Fruit fly (Drosophila melanogaster) whole organism, prepupa: ENCODE measurements around the gene ctp.

ENCODE experiments used
- Blimp-1 ChIP-seq: fragments of 200-800 bp; sonication (Bioruptor generic); optimal IDR thresholded peaks from 3 replicates; lab custom pipeline; 2017; ENCODE audit warnings: missing biosample characterization, missing genetic modification characterization, mild to moderate bottlenecking, moderate library complexity, missing genetic modification reagents
- CG10631 ChIP-seq: fragments of 200-800 bp; sonication (Bioruptor generic); optimal IDR thresholded peaks from 2 replicates; lab custom pipeline; 2016; ENCODE audit warnings: missing biosample characterization, missing genetic modification characterization
- CG11294 ChIP-seq: fragments of 200-800 bp; sonication (Bioruptor generic); IDR thresholded peaks from 2 replicates; pipeline ENCODE4 v1.3.6; 2022; ENCODE audit warnings: missing biosample characterization, missing genetic modification characterization
- CG11762 ChIP-seq: fragments of 200-800 bp; sonication (Bioruptor generic); optimal IDR thresholded peaks from 3 replicates; lab custom pipeline; 2016; ENCODE audit warnings: missing biosample characterization, missing genetic modification characterization; ENCODE audit not compliant: insufficient read depth
- CG11902 ChIP-seq: fragments of 200-800 bp; sonication (Bioruptor generic); optimal IDR thresholded peaks from 3 replicates; lab custom pipeline; 2016; ENCODE audit warnings: missing biosample characterization, missing genetic modification characterization
- CG1621 ChIP-seq: fragments of 200-800 bp; sonication (Bioruptor generic); optimal IDR thresholded peaks from 3 replicates; lab custom pipeline; 2018; ENCODE audit warnings: missing biosample characterization, mild to moderate bottlenecking, missing genetic modification characterization
- CG16779 ChIP-seq: fragments of 200-800 bp; sonication (Bioruptor generic); optimal IDR thresholded peaks from 3 replicates; lab custom pipeline; 2017; ENCODE audit warnings: missing biosample characterization, mild to moderate bottlenecking, missing genetic modification characterization
- CG3032 ChIP-seq: fragments of 200-800 bp; optimal IDR thresholded peaks from 2 replicates; lab custom pipeline; 2019; ENCODE audit warnings: missing biosample characterization, mild to moderate bottlenecking, missing genetic modification characterization, moderate library complexity
- CG31627 ChIP-seq: fragments of 200-800 bp; sonication (Bioruptor generic); optimal IDR thresholded peaks from 3 replicates; lab custom pipeline; 2016; ENCODE audit warnings: missing biosample characterization, missing genetic modification characterization
- CG32006 ChIP-seq: fragments of 200-800 bp; sonication (Bioruptor generic); optimal IDR thresholded peaks from 3 replicates; lab custom pipeline; 2017; ENCODE audit warnings: missing biosample characterization, mild to moderate bottlenecking, missing genetic modification characterization
- CG34406 ChIP-seq: fragments of 200-800 bp; sonication (Bioruptor generic); optimal IDR thresholded peaks from 3 replicates; lab custom pipeline; 2016; ENCODE audit warnings: missing biosample characterization, missing genetic modification characterization
- CG4318 ChIP-seq: fragments of 200-800 bp; sonication (Bioruptor generic); optimal IDR thresholded peaks from 3 replicates; lab custom pipeline; 2017; ENCODE audit warnings: missing biosample characterization, mild to moderate bottlenecking, missing genetic modification characterization
- CG6163 ChIP-seq: fragments of 200-800 bp; sonication (Bioruptor generic); IDR thresholded peaks from 3 replicates; pipeline ENCODE4 v1.3.6; 2022; ENCODE audit warnings: missing biosample characterization, missing genetic modification characterization
- CG6808 ChIP-seq: fragments of 200-800 bp; sonication (Bioruptor generic); optimal IDR thresholded peaks from 3 replicates; lab custom pipeline; 2017; ENCODE audit warnings: missing biosample characterization, missing genetic modification characterization, mild to moderate bottlenecking, moderate library complexity, missing genetic modification reagents
- CG6854 ChIP-seq: fragments of 200-800 bp; sonication (Bioruptor generic); optimal IDR thresholded peaks from 2 replicates; lab custom pipeline; 2017; ENCODE audit warnings: missing biosample characterization, mild to moderate bottlenecking, missing genetic modification characterization
- CG7368 ChIP-seq: fragments of 200-800 bp; sonication (Bioruptor generic); optimal IDR thresholded peaks from 3 replicates; lab custom pipeline; 2016; ENCODE audit warnings: missing biosample characterization, missing genetic modification characterization
- CG8319 ChIP-seq: fragments of 200-800 bp; sonication (Bioruptor generic); optimal IDR thresholded peaks from 3 replicates; lab custom pipeline; 2016; ENCODE audit warnings: missing biosample characterization, missing genetic modification characterization
- CG8632 ChIP-seq: fragments of 200-800 bp; sonication (Bioruptor generic); optimal IDR thresholded peaks from 3 replicates; lab custom pipeline; 2016; ENCODE audit warnings: missing biosample characterization, missing genetic modification characterization
- CG9139 ChIP-seq: fragments of 200-800 bp; sonication (Bioruptor generic); optimal IDR thresholded peaks from 3 replicates; lab custom pipeline; 2017; ENCODE audit warnings: missing biosample characterization, mild to moderate bottlenecking, missing genetic modification characterization
- Eip75B ChIP-seq: fragments of 200-800 bp; sonication (Bioruptor generic); optimal IDR thresholded peaks from 3 replicates; lab custom pipeline; 2016; ENCODE audit warnings: missing biosample characterization, missing genetic modification characterization
- Eip93F ChIP-seq: fragments of 200-800 bp; sonication (Bioruptor generic); optimal IDR thresholded peaks from 2 replicates; lab custom pipeline; 2016; ENCODE audit warnings: missing biosample characterization, mild to moderate bottlenecking, missing genetic modification characterization
- Ets21C ChIP-seq: fragments of 200-800 bp; sonication (Bioruptor generic); optimal IDR thresholded peaks from 3 replicates; lab custom pipeline; 2016; ENCODE audit warnings: missing biosample characterization, missing genetic modification characterization
- Gug ChIP-seq: fragments of 200-800 bp; sonication (Bioruptor generic); IDR thresholded peaks from 2 replicates; pipeline ENCODE4 v1.3.6; 2022; ENCODE audit warnings: missing biosample characterization, missing genetic modification characterization
- Hr38 ChIP-seq: sonication (Bioruptor generic); optimal IDR thresholded peaks from 2 replicates; lab custom pipeline; 2016; ENCODE audit warnings: missing biosample characterization, missing genetic modification characterization
- Hr4 ChIP-seq: fragments of 200-800 bp; sonication (Bioruptor generic); optimal IDR thresholded peaks from 3 replicates; lab custom pipeline; 2016; ENCODE audit warnings: missing biosample characterization, missing genetic modification characterization
- OdsH ChIP-seq: fragments of 200-800 bp; sonication (Bioruptor generic); optimal IDR thresholded peaks from 3 replicates; lab custom pipeline; 2016; ENCODE audit warnings: missing biosample characterization, missing genetic modification characterization
- Smox ChIP-seq: fragments of 200-800 bp; sonication (Bioruptor generic); optimal IDR thresholded peaks from 3 replicates; lab custom pipeline; 2016; ENCODE audit warnings: missing biosample characterization, missing genetic modification characterization
- Sox102F ChIP-seq: fragments of 200-800 bp; sonication (Bioruptor generic); optimal IDR thresholded peaks from 2 replicates; lab custom pipeline; 2016; ENCODE audit warnings: missing biosample characterization, mild to moderate bottlenecking, missing genetic modification characterization
- Sox14 ChIP-seq: fragments of 200-800 bp; sonication (Bioruptor generic); optimal IDR thresholded peaks from 3 replicates; lab custom pipeline; 2016; ENCODE audit warnings: missing biosample characterization, missing genetic modification characterization
- Sox15 ChIP-seq: fragments of 200-800 bp; sonication (Bioruptor generic); optimal IDR thresholded peaks from 3 replicates; lab custom pipeline; 2016; ENCODE audit warnings: missing biosample characterization, missing genetic modification characterization
- acj6 ChIP-seq: fragments of 200-800 bp; sonication (Bioruptor generic); optimal IDR thresholded peaks from 3 replicates; lab custom pipeline; 2016; ENCODE audit warnings: missing biosample characterization, missing genetic modification characterization
- cyc ChIP-seq: fragments of 200-800 bp; sonication (Bioruptor generic); optimal IDR thresholded peaks from 3 replicates; lab custom pipeline; 2016; ENCODE audit warnings: missing biosample characterization, missing genetic modification characterization
- dsx ChIP-seq: fragments of 200-800 bp; optimal IDR thresholded peaks from 3 replicates; lab custom pipeline; 2019; ENCODE audit warnings: missing biosample characterization, mild to moderate bottlenecking, missing genetic modification characterization, moderate library complexity; ENCODE audit not compliant: poor library complexity, severe bottlenecking
- eg ChIP-seq: fragments of 200-800 bp; sonication (Bioruptor generic); IDR thresholded peaks from 3 replicates; pipeline ENCODE4 v1.3.6; 2022; ENCODE audit warnings: missing biosample characterization, missing genetic modification characterization
- esn ChIP-seq: fragments of 200-800 bp; sonication (Bioruptor generic); optimal IDR thresholded peaks from 2 replicates; lab custom pipeline; 2016; ENCODE audit warnings: missing biosample characterization, mild to moderate bottlenecking, missing genetic modification characterization, moderate library complexity
- fd59A ChIP-seq: fragments of 200-800 bp; sonication (Bioruptor generic); optimal IDR thresholded peaks from 2 replicates; lab custom pipeline; 2017; ENCODE audit warnings: missing biosample characterization, mild to moderate bottlenecking, missing genetic modification characterization, missing genetic modification reagents
- fd85E ChIP-seq: fragments of 200-800 bp; sonication (Bioruptor generic); optimal IDR thresholded peaks from 3 replicates; lab custom pipeline; 2016; ENCODE audit warnings: missing biosample characterization, missing genetic modification characterization
- fkh ChIP-seq: fragments of 200-800 bp; sonication (Bioruptor generic); optimal IDR thresholded peaks from 3 replicates; lab custom pipeline; 2017; ENCODE audit warnings: missing biosample characterization, mild to moderate bottlenecking, missing genetic modification characterization, moderate library complexity
- lz ChIP-seq: fragments of 200-800 bp; sonication (Bioruptor generic); optimal IDR thresholded peaks from 3 replicates; lab custom pipeline; 2016; ENCODE audit warnings: missing biosample characterization, missing genetic modification characterization
- pdm3 ChIP-seq: fragments of 200-800 bp; sonication (Bioruptor generic); optimal IDR thresholded peaks from 3 replicates; lab custom pipeline; 2016; ENCODE audit warnings: missing biosample characterization, missing genetic modification characterization
- spab ChIP-seq: fragments of 200-800 bp; sonication (Bioruptor generic); optimal IDR thresholded peaks from 2 replicates; lab custom pipeline; 2017; ENCODE audit warnings: missing biosample characterization, mild to moderate bottlenecking, missing genetic modification characterization, missing genetic modification reagents
- ss ChIP-seq, 2 experiments: fragments of 200-800 bp; sonication (Bioruptor generic); optimal IDR thresholded peaks; 2 replicates in 1 of 2; 3 replicates in 1 of 2; lab custom pipeline; 2017 to 2018; ENCODE audit warnings: mild to moderate bottlenecking in 2 of 2, missing biosample characterization in 2 of 2, missing genetic modification characterization in 2 of 2, moderate library complexity in 1 of 2
- svp ChIP-seq: fragments of 200-800 bp; sonication (Bioruptor generic); peaks from one replicate; lab custom pipeline; 2016; ENCODE audit warnings: missing biosample characterization, missing genetic modification characterization
- vri ChIP-seq: fragments of 200-800 bp; sonication (Bioruptor generic); optimal IDR thresholded peaks from 3 replicates; lab custom pipeline; 2016; ENCODE audit warnings: missing biosample characterization, mild to moderate bottlenecking, missing genetic modification characterization

Gene ctp

DNA sequence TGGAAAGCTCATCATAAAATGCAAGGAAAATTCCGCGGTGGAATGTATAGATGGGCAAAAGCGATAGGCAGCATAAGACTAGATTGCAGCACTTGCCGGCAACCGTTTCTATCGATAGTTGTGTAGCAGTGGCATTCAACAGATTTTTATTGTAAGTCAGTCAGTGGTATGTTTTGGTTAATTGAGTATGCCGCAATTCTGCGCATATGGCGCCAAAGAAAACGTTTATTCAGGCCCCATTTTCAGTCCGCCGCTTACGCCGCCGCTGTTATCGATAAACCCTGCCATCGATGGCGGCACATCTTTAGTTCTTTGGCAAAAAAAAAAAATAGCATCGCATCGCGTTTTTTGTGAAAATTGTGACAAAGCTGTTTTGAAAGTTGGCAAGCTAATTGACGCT lies 37.8 kb upstream of the ctp start, which contains the start of the genes Cbp80 and Torsin:
Cbp80 (plus strand) TSS at position 265 of the 400 bp plus-strand sequence.
Torsin (minus strand) TSS at position 282 of the 400 bp plus-strand sequence.
- TF ChIP-seq Hr38 (GFP tag; lab: Kevin White, UChicago) (no peak), CG31627 (GFP tag; lab: Kevin White, UChicago) (peak; percentile 22), esn (GFP tag; lab: Kevin White, UChicago) (peak; percentile 38), lz (GFP tag; lab: Kevin White, UChicago) (peak; percentile 29), CG8632 (GFP tag; lab: Kevin White, UChicago) (no peak), pdm3 (GFP tag; lab: Kevin White, UChicago) (no peak), CG3032 (tag; lab: Kevin White, UChicago) (peak; percentile 2), CG6808 (peak; percentile 52)

- TF ChIP-seq CG10631 (GFP tag; lab: Kevin White, UChicago): no peak
- no peak for TF ChIP-seq CG31627 (GFP tag; lab: Kevin White, UChicago)
- TF ChIP-seq Hr4: no peak
- TF ChIP-seq svp (GFP tag; lab: Kevin White, UChicago): no peak
- no peak for TF ChIP-seq CG9139 (GFP tag; lab: Kevin White, UChicago)
- no peak for TF ChIP-seq Sox15 (GFP tag; lab: Kevin White, UChicago)
- no peak for TF ChIP-seq fd59A (GFP tag; lab: Kevin White, UChicago)
- TF ChIP-seq dsx (GFP tag; lab: Kevin White, UChicago): no peak
- no peak for TF ChIP-seq CG7368
- TF ChIP-seq Ets21C (GFP tag; lab: Kevin White, UChicago): no peak
- no peak for TF ChIP-seq CG11762 (GFP tag; lab: Kevin White, UChicago)
- no peak for TF ChIP-seq CG8319 (GFP tag; lab: Kevin White, UChicago)
Observed at dm6 chrX:4654397-4654796, 33.2 kb upstream of the ctp start, which contains the start of gene CG15473. Gene CG15473, minus strand, starts transcription at chrX:4654497.

dm6 chrX:4657896-4658295 lies 29.7 kb upstream of the ctp start:
- TF ChIP-seq CG6163: no peak

- TF ChIP-seq fd59A (GFP tag; lab: Kevin White, UChicago): no peak
- TF ChIP-seq lz (GFP tag; lab: Kevin White, UChicago): peak; percentile 3
- TF ChIP-seq esn (GFP tag; lab: Kevin White, UChicago): peak; percentile 39
- TF ChIP-seq vri (GFP tag; lab: Kevin White, UChicago): no peak
- TF ChIP-seq CG11902 (GFP tag; lab: Kevin White, UChicago): no peak
- no peak for TF ChIP-seq Blimp-1 (GFP tag; lab: Kevin White, UChicago)
- TF ChIP-seq CG32006 (GFP tag; lab: Kevin White, UChicago): peak; percentile 42
- no peak for TF ChIP-seq acj6 (GFP tag; lab: Kevin White, UChicago)
- TF ChIP-seq spab (GFP tag; lab: Kevin White, UChicago): no peak
- TF ChIP-seq CG16779 (tag; lab: Kevin White, UChicago): no peak
- TF ChIP-seq CG4318: no peak
- TF ChIP-seq CG1621 (tag; lab: Kevin White, UChicago): no peak
- no peak for TF ChIP-seq Eip75B (GFP tag; lab: Kevin White, UChicago)
- TF ChIP-seq CG9139 (GFP tag; lab: Kevin White, UChicago): no peak
- no peak for TF ChIP-seq ss (GFP tag; optimal IDR thresholded peaks at IDR 0.05; lab: Kevin White, UChicago)
- no peak for TF ChIP-seq CG11294 (GFP tag; lab: Robert Waterston, UW)
- TF ChIP-seq pdm3 (GFP tag; lab: Kevin White, UChicago): no peak
- no peak for TF ChIP-seq Eip93F (GFP tag; lab: Kevin White, UChicago)
- TF ChIP-seq cyc: no peak
- no peak for TF ChIP-seq Ets21C (GFP tag; lab: Kevin White, UChicago)
- TF ChIP-seq CG6854 (GFP tag; lab: Kevin White, UChicago): no peak
- no peak for TF ChIP-seq Sox14
- TF ChIP-seq eg (GFP tag; lab: Robert Waterston, UW): no peak
- peak; percentile 40 for TF ChIP-seq CG34406 (GFP tag; lab: Kevin White, UChicago)
- no peak for TF ChIP-seq fkh
- no peak for TF ChIP-seq Gug (GFP tag; lab: Robert Waterston, UW)
- TF ChIP-seq CG7368: no peak
- no peak for TF ChIP-seq Smox
- no peak for TF ChIP-seq Hr38 (GFP tag; lab: Kevin White, UChicago)
- no peak for TF ChIP-seq fd85E (GFP tag; lab: Kevin White, UChicago)
- TF ChIP-seq OdsH (GFP tag; lab: Kevin White, UChicago): no peak
- no peak for TF ChIP-seq Sox102F (GFP tag; lab: Kevin White, UChicago)
Observed at dm6 chrX:4660642-4661252, 26.9 kb upstream of the ctp start.
